Worm (Caenorhabditis elegans) whole organism, mixed stage, embryonic: ENCODE data around the gene C37C3.12.

ENCODE experiments used
- M03D4.4 ChIP-seq: sonication (generic microtip); optimal IDR thresholded peaks from 2 replicates; lab custom pipeline; 2017; ENCODE audit warnings: mild to moderate bottlenecking, missing genetic modification characterization, missing compliant biosample characterization
- blmp-1 ChIP-seq: fragments of 150-350 bp; optimal IDR thresholded peaks from 2 replicates; lab custom pipeline; 2014; ENCODE audit warnings: missing biosample characterization, missing genetic modification characterization
- ceh-39 ChIP-seq: fragments of 150-350 bp; optimal IDR thresholded peaks from 2 replicates; lab custom pipeline; 2014; ENCODE audit warnings: missing biosample characterization, missing genetic modification characterization
- ceh-43 ChIP-seq: fragments of 200-800 bp; sonication (Bioruptor generic); optimal IDR thresholded peaks from 2 replicates; lab custom pipeline; 2018; ENCODE audit warnings: mild to moderate bottlenecking, missing genetic modification characterization, moderate library complexity, missing compliant biosample characterization
- ceh-83 ChIP-seq: fragments of 200-800 bp; sonication (Bioruptor generic); optimal IDR thresholded peaks from 2 replicates; lab custom pipeline; 2018; ENCODE audit warnings: mild to moderate bottlenecking, missing genetic modification characterization, missing compliant biosample characterization
- ces-1 ChIP-seq: fragments of 150-350 bp; optimal IDR thresholded peaks from 2 replicates; lab custom pipeline; 2014; ENCODE audit warnings: missing biosample characterization, missing genetic modification reagents, missing genetic modification characterization
- drap-1 ChIP-seq: fragments of 200-800 bp; sonication (Bioruptor generic); optimal IDR thresholded peaks from 3 replicates; lab custom pipeline; 2018; ENCODE audit warnings: mild to moderate bottlenecking, missing genetic modification characterization, missing compliant biosample characterization
- elt-1 ChIP-seq: sonication (generic microtip); optimal IDR thresholded peaks from 2 replicates; lab custom pipeline; 2017; ENCODE audit warnings: missing genetic modification characterization, mild to moderate bottlenecking, missing compliant biosample characterization, antibody characterized with exemption, moderate library complexity, borderline replicate concordance; ENCODE audit not compliant: insufficient read depth
- elt-3 ChIP-seq: fragments of 150-350 bp; optimal IDR thresholded peaks from 2 replicates; lab custom pipeline; 2014; ENCODE audit warnings: missing biosample characterization, missing genetic modification characterization
- flh-1 ChIP-seq: fragments of 200-800 bp; sonication (Bioruptor generic); optimal IDR thresholded peaks from 2 replicates; lab custom pipeline; 2018; ENCODE audit warnings: mild to moderate bottlenecking, missing genetic modification characterization, moderate library complexity, missing compliant biosample characterization
- ham-2 ChIP-seq: fragments of 200-800 bp; sonication (Bioruptor generic); optimal IDR thresholded peaks from 2 replicates; lab custom pipeline; 2018; ENCODE audit warnings: mild to moderate bottlenecking, missing genetic modification characterization, missing compliant biosample characterization
- hlh-1 ChIP-seq: fragments of 150-350 bp; optimal IDR thresholded peaks from 2 replicates; lab custom pipeline; 2014; ENCODE audit warnings: missing biosample characterization, missing genetic modification reagents, missing genetic modification characterization
- lin-13 ChIP-seq: fragments of 150-350 bp; optimal IDR thresholded peaks from 2 replicates; lab custom pipeline; 2014; ENCODE audit warnings: missing biosample characterization, missing genetic modification characterization
- lin-32 ChIP-seq: fragments of 200-800 bp; sonication (Bioruptor generic); optimal IDR thresholded peaks from 2 replicates; lab custom pipeline; 2018; ENCODE audit warnings: mild to moderate bottlenecking, missing genetic modification characterization, missing compliant biosample characterization
- lsy-2 ChIP-seq: fragments of 150-350 bp; optimal IDR thresholded peaks from 2 replicates; lab custom pipeline; 2014; ENCODE audit warnings: missing biosample characterization, missing genetic modification characterization
- mep-1 ChIP-seq: fragments of 150-350 bp; optimal IDR thresholded peaks from 2 replicates; lab custom pipeline; 2017; ENCODE audit warnings: missing biosample characterization, missing genetic modification reagents, missing genetic modification characterization, inconsistent platforms
- mls-2 ChIP-seq: sonication (generic microtip); optimal IDR thresholded peaks from 2 replicates; lab custom pipeline; 2016; ENCODE audit warnings: mild to moderate bottlenecking, missing genetic modification characterization, moderate library complexity, missing compliant biosample characterization
- nhr-12 ChIP-seq: fragments of 150-350 bp; optimal IDR thresholded peaks from 2 replicates; lab custom pipeline; 2014; ENCODE audit warnings: missing biosample characterization, missing genetic modification characterization
- nhr-2 ChIP-seq: fragments of 150-350 bp; optimal IDR thresholded peaks from 2 replicates; lab custom pipeline; 2014; ENCODE audit warnings: missing biosample characterization, missing genetic modification characterization
- nhr-28 ChIP-seq: fragments of 150-350 bp; optimal IDR thresholded peaks from 2 replicates; lab custom pipeline; 2014; ENCODE audit warnings: missing biosample characterization, missing genetic modification characterization
- nhr-76 ChIP-seq: sonication (generic microtip); optimal IDR thresholded peaks from 2 replicates; lab custom pipeline; 2017; ENCODE audit warnings: missing biosample characterization, missing genetic modification characterization
- pha-4 ChIP-seq: fragments of 150-350 bp; optimal IDR thresholded peaks from 2 replicates; lab custom pipeline; 2018; ENCODE audit warnings: missing biosample characterization, missing genetic modification reagents, missing genetic modification characterization
- sem-2 ChIP-seq: fragments of 200-800 bp; sonication (Bioruptor generic); optimal IDR thresholded peaks from 2 replicates; lab custom pipeline; 2018; ENCODE audit warnings: mild to moderate bottlenecking, missing genetic modification characterization, missing compliant biosample characterization
- snpc-4 ChIP-seq: fragments of 150-350 bp; optimal IDR thresholded peaks from 2 replicates; lab custom pipeline; 2014; ENCODE audit warnings: missing biosample characterization, missing genetic modification characterization
- tbx-8 ChIP-seq: fragments of 200-800 bp; sonication (Bioruptor generic); optimal IDR thresholded peaks from 2 replicates; lab custom pipeline; 2018; ENCODE audit warnings: mild to moderate bottlenecking, missing genetic modification characterization, moderate library complexity, missing compliant biosample characterization
- unc-120 ChIP-seq: sonication (generic microtip); optimal IDR thresholded peaks from 2 replicates; lab custom pipeline; 2017; ENCODE audit warnings: missing genetic modification characterization, missing compliant biosample characterization; ENCODE audit not compliant: poor library complexity, severe bottlenecking
- unc-39 ChIP-seq: fragments of 150-350 bp; optimal IDR thresholded peaks from 2 replicates; lab custom pipeline; 2014; ENCODE audit warnings: missing biosample characterization, missing genetic modification characterization
- unc-62 ChIP-seq: fragments of 150-350 bp; optimal IDR thresholded peaks from 2 replicates; lab custom pipeline; 2014; ENCODE audit warnings: missing biosample characterization, missing genetic modification reagents, missing genetic modification characterization
- ztf-11 ChIP-seq: fragments of 150-350 bp; optimal IDR thresholded peaks from 2 replicates; lab custom pipeline; 2014; ENCODE audit warnings: missing biosample characterization, missing genetic modification characterization

The C37C3.12 gene

ce11 chrV:7804801-7805163 is 34.6 kb downstream of the C37C3.12 start, which contains the start of gene xpo-1:
TSS of gene xpo-1 (plus strand) at chrV:7805064.
- no peak for TF ChIP-seq unc-120 (tag; lab: Kevin White, UChicago)
- TF ChIP-seq nhr-76, result no peak
- no peak for TF ChIP-seq snpc-4 (tag; lab: Kevin White, UChicago)
- no peak for TF ChIP-seq pha-4 (tag; lab: Kevin White, UChicago)
- TF ChIP-seq elt-1 (tag; lab: Kevin White, UChicago), result no peak
- TF ChIP-seq ceh-83 (GFP tag; lab: Kevin White, UChicago), result no peak
- TF ChIP-seq, all 35 proteins: peak for 0

- no peak for TF ChIP-seq snpc-4 (tag; lab: Kevin White, UChicago)
- no peak for TF ChIP-seq elt-1 (tag; lab: Kevin White, UChicago)
- no peak for TF ChIP-seq ceh-39 (tag; lab: Kevin White, UChicago)
- no peak for TF ChIP-seq ztf-11 (tag; lab: Kevin White, UChicago)
- no peak for TF ChIP-seq lin-32
- TF ChIP-seq hlh-1, result peak; percentile 62
- TF ChIP-seq unc-39 (tag; lab: Kevin White, UChicago), result no peak
- TF ChIP-seq nhr-12, result no peak
- peak; percentile 14 for TF ChIP-seq mep-1 (tag; lab: Kevin White, UChicago)
- TF ChIP-seq unc-62, result no peak
- TF ChIP-seq lsy-2 (tag; lab: Kevin White, UChicago), result peak; percentile 23
- TF ChIP-seq nhr-28 (tag; lab: Kevin White, UChicago), result no peak
- TF ChIP-seq elt-3 (tag; lab: Kevin White, UChicago), result no peak
- TF ChIP-seq blmp-1 (tag; lab: Kevin White, UChicago), result no peak
- TF ChIP-seq sem-2 (GFP tag; lab: Kevin White, UChicago), result no peak
- TF ChIP-seq nhr-76, result no peak
- no peak for TF ChIP-seq ceh-43 (GFP tag; lab: Kevin White, UChicago)
- TF ChIP-seq mls-2 (tag; lab: Kevin White, UChicago), result no peak
- TF ChIP-seq, all 35 proteins: peak for 3
These were observed 35.2 kb downstream of the C37C3.12 start, which contains the start of gene uvs-1 for ce11 chrV:7804064-7804800. TSS of gene uvs-1 (minus strand) at chrV:7804208.

ce11 chrV:7803563-7803962 is 35.8 kb downstream of the C37C3.12 start:
- TF ChIP-seq pha-4 (tag; lab: Kevin White, UChicago) (no peak), lin-13 (tag; lab: Kevin White, UChicago) (no peak), sem-2 (GFP tag; lab: Kevin White, UChicago) (no peak), drap-1 (GFP tag; lab: Kevin White, UChicago) (no peak), lsy-2 (tag; lab: Kevin White, UChicago) (no peak), nhr-2 (tag; lab: Kevin White, UChicago) (no peak), ces-1 (GFP tag; lab: Kevin White, UChicago) (no peak), ham-2 (GFP tag; lab: Kevin White, UChicago) (no peak), unc-62 (no peak), unc-39 (tag; lab: Kevin White, UChicago) (no peak)
- TF ChIP-seq, all 35 proteins: peak for 0

- no peak for TF ChIP-seq unc-120 (tag; lab: Kevin White, UChicago)
- no peak for TF ChIP-seq ztf-11 (tag; lab: Kevin White, UChicago)
- TF ChIP-seq snpc-4 (tag; lab: Kevin White, UChicago), result no peak
- TF ChIP-seq flh-1 (GFP tag; lab: Kevin White, UChicago), result no peak
- TF ChIP-seq ces-1 (GFP tag; lab: Kevin White, UChicago), result no peak
- no peak for TF ChIP-seq unc-62
- TF ChIP-seq M03D4.4 (tag; lab: Kevin White, UChicago), result no peak
These were observed 41.3 kb downstream of the C37C3.12 start, which contains the start of gene ZK742.7 for ce11 chrV:7798079-7798478. TSS of gene ZK742.7 (plus strand) at chrV:7798379.

ce11 chrV:7793067-7793466 is 46.3 kb downstream of the C37C3.12 start, which contains the start of gene flp-21:
TSS of gene flp-21 (plus strand) at chrV:7793367.
- TF ChIP-seq tbx-8 (GFP tag; lab: Kevin White, UChicago) (no peak), sem-2 (GFP tag; lab: Kevin White, UChicago) (no peak), lin-13 (tag; lab: Kevin White, UChicago) (no peak)
